Fruit fly (Drosophila melanogaster) whole organism, embryonic: ENCODE measurements around the gene Vps26.

Experiments used
- Aef1 ChIP-seq: fragments of 200-800 bp; sonication (Bioruptor generic); IDR thresholded peaks from 3 replicates; pipeline ENCODE4 v1.3.6; 2022; ENCODE audit warnings: missing biosample characterization, missing genetic modification characterization
- CG11085 ChIP-seq: fragments of 200-800 bp; sonication (Bioruptor generic); IDR thresholded peaks from 2 replicates; pipeline ENCODE4 v1.3.6; 2022; ENCODE audit warnings: missing biosample characterization, missing genetic modification characterization
- CG13424 ChIP-seq: fragments of 200-800 bp; sonication (Bioruptor generic); optimal IDR thresholded peaks from 2 replicates; lab custom pipeline; 2019; ENCODE audit warnings: missing biosample characterization, mild to moderate bottlenecking, missing genetic modification characterization, moderate library complexity
- CG13624 ChIP-seq: fragments of 200-800 bp; sonication (Bioruptor generic); optimal IDR thresholded peaks from 2 replicates; lab custom pipeline; 2016; ENCODE audit warnings: missing biosample characterization, missing genetic modification characterization
- CG13775 ChIP-seq: fragments of 200-800 bp; sonication (Bioruptor generic); optimal IDR thresholded peaks from 3 replicates; lab custom pipeline; 2017; ENCODE audit warnings: missing biosample characterization, mild to moderate bottlenecking, missing genetic modification characterization
- CG14441 ChIP-seq: fragments of 200-800 bp; sonication (Bioruptor generic); IDR thresholded peaks from 2 replicates; pipeline ENCODE4 v1.3.6; 2022; ENCODE audit warnings: missing biosample characterization, missing genetic modification characterization
- CG15514 ChIP-seq: fragments of 200-800 bp; sonication (Bioruptor generic); optimal IDR thresholded peaks from 3 replicates; lab custom pipeline; 2017; ENCODE audit warnings: missing biosample characterization, missing genetic modification characterization, mild to moderate bottlenecking, moderate library complexity, missing genetic modification reagents
- CG16779 ChIP-seq: fragments of 200-800 bp; sonication (Bioruptor generic); IDR thresholded peaks from 2 replicates; pipeline ENCODE4 v1.3.6; 2022; ENCODE audit warnings: missing biosample characterization, missing genetic modification characterization
- CG2116 ChIP-seq: fragments of 200-800 bp; sonication (Bioruptor generic); optimal IDR thresholded peaks from 3 replicates; lab custom pipeline; 2018; ENCODE audit warnings: missing biosample characterization, mild to moderate bottlenecking, missing genetic modification characterization
- CG30403 ChIP-seq: fragments of 200-800 bp; sonication (Bioruptor generic); optimal IDR thresholded peaks from 3 replicates; lab custom pipeline; 2016; ENCODE audit warnings: missing biosample characterization, missing genetic modification characterization
- CG32772 ChIP-seq: fragments of 200-800 bp; sonication (Bioruptor generic); IDR thresholded peaks from 2 replicates; pipeline ENCODE4 v1.3.6; 2022; ENCODE audit warnings: missing biosample characterization, missing genetic modification characterization
- CG3281 ChIP-seq: fragments of 200-800 bp; sonication (Bioruptor generic); optimal IDR thresholded peaks from 3 replicates; lab custom pipeline; 2017; ENCODE audit warnings: missing biosample characterization, mild to moderate bottlenecking, missing genetic modification characterization
- CG34422 ChIP-seq: fragments of 200-800 bp; sonication (Bioruptor generic); IDR thresholded peaks from 3 replicates; pipeline ENCODE4 v1.3.6; 2022; ENCODE audit warnings: missing biosample characterization, missing genetic modification characterization
- CG6175 ChIP-seq: fragments of 200-800 bp; sonication (Bioruptor generic); IDR thresholded peaks from 3 replicates; pipeline ENCODE4 v1.3.6; 2022; ENCODE audit warnings: missing biosample characterization, missing genetic modification characterization
- CG6813 ChIP-seq: fragments of 200-800 bp; sonication (Bioruptor generic); optimal IDR thresholded peaks from 2 replicates; lab custom pipeline; 2017; ENCODE audit warnings: missing biosample characterization, missing genetic modification characterization, mild to moderate bottlenecking, moderate library complexity, missing genetic modification reagents
- CG7928 ChIP-seq: fragments of 200-800 bp; sonication (Bioruptor generic); optimal IDR thresholded peaks from 2 replicates; lab custom pipeline; 2017; ENCODE audit warnings: missing biosample characterization, mild to moderate bottlenecking, missing genetic modification characterization
- CG8765 ChIP-seq: fragments of 200-800 bp; sonication (Bioruptor generic); IDR thresholded peaks from 2 replicates; pipeline ENCODE4 v1.3.6; 2022; ENCODE audit warnings: missing biosample characterization, missing genetic modification characterization
- CHES-1-like ChIP-seq: fragments of 200-800 bp; sonication (Bioruptor generic); optimal IDR thresholded peaks from 2 replicates; lab custom pipeline; 2016; ENCODE audit warnings: missing biosample characterization, missing genetic modification characterization
- Camta ChIP-seq: fragments of 200-800 bp; sonication (Bioruptor generic); optimal IDR thresholded peaks from 2 replicates; lab custom pipeline; 2016; ENCODE audit warnings: missing biosample characterization, missing genetic modification characterization
- D19A ChIP-seq: fragments of 200-800 bp; optimal IDR thresholded peaks from 3 replicates; lab custom pipeline; 2019; ENCODE audit warnings: missing biosample characterization, mild to moderate bottlenecking, missing genetic modification characterization, moderate library complexity
- Dip3 ChIP-seq: fragments of 200-800 bp; sonication (Bioruptor generic); optimal IDR thresholded peaks from 3 replicates; lab custom pipeline; 2016; ENCODE audit warnings: missing biosample characterization, missing genetic modification characterization
- Doc3 ChIP-seq: fragments of 200-800 bp; sonication (Bioruptor generic); IDR thresholded peaks from 3 replicates; pipeline ENCODE4 v1.3.6; 2022; ENCODE audit warnings: missing biosample characterization, missing genetic modification characterization; ENCODE audit not compliant: partially characterized antibody
- HHEX ChIP-seq: fragments of 200-800 bp; sonication (Bioruptor generic); optimal IDR thresholded peaks from 3 replicates; lab custom pipeline; 2017; ENCODE audit warnings: missing biosample characterization, mild to moderate bottlenecking, missing genetic modification characterization, missing genetic modification reagents
- HLH4C ChIP-seq: fragments of 200-800 bp; sonication (Bioruptor generic); IDR thresholded peaks from 3 replicates; pipeline ENCODE4 v1.3.6; 2022; ENCODE audit warnings: missing biosample characterization, missing genetic modification characterization; ENCODE audit not compliant: partially characterized antibody
- HLHmδ ChIP-seq: fragments of 200-800 bp; sonication (Bioruptor generic); optimal IDR thresholded peaks from 2 replicates; lab custom pipeline; 2018; ENCODE audit warnings: missing biosample characterization, mild to moderate bottlenecking, missing genetic modification characterization, moderate library complexity
- Hr39 ChIP-seq: fragments of >200 bp; optimal IDR thresholded peaks from 2 replicates; lab custom pipeline; 2017
- Hr78 ChIP-seq, 2 experiments: fragments of 200-800 bp in 1 of 2; fragments of >200 bp in 1 of 2; sonication (Bioruptor generic) in 1 of 2; optimal IDR thresholded peaks; 2 replicates each; lab custom pipeline; 2017 to 2019; ENCODE audit warnings: missing biosample characterization in 2 of 2, missing genetic modification characterization in 2 of 2, mild to moderate bottlenecking in 1 of 2, moderate library complexity in 1 of 2
- Nf-YB ChIP-seq: fragments of 200-800 bp; sonication (Bioruptor generic); optimal IDR thresholded peaks from 3 replicates; lab custom pipeline; 2019; ENCODE audit warnings: missing biosample characterization, mild to moderate bottlenecking, missing genetic modification characterization, moderate library complexity
- Sox102F ChIP-seq: fragments of 200-800 bp; sonication (Bioruptor generic); optimal IDR thresholded peaks from 2 replicates; lab custom pipeline; 2018; ENCODE audit warnings: missing biosample characterization, mild to moderate bottlenecking, missing genetic modification characterization, moderate library complexity
- Sry-β ChIP-seq: fragments of 200-800 bp; sonication (Bioruptor generic); optimal IDR thresholded peaks from 2 replicates; lab custom pipeline; 2018; ENCODE audit warnings: missing biosample characterization, mild to moderate bottlenecking, missing genetic modification characterization, moderate library complexity
- ac ChIP-seq: fragments of 200-800 bp; sonication (Bioruptor generic); optimal IDR thresholded peaks from 3 replicates; lab custom pipeline; 2017; ENCODE audit warnings: missing biosample characterization, mild to moderate bottlenecking, missing genetic modification characterization
- croc ChIP-seq: fragments of 200-800 bp; sonication (Bioruptor generic); conservative IDR thresholded peaks from 3 replicates; pipeline ENCODE4 v1.3.6; 2022; ENCODE audit warnings: missing biosample characterization, missing genetic modification characterization
- dmrt11E ChIP-seq: fragments of 200-800 bp; sonication (Bioruptor generic); optimal IDR thresholded peaks from 3 replicates; lab custom pipeline; 2018; ENCODE audit warnings: missing biosample characterization, mild to moderate bottlenecking, missing genetic modification characterization, moderate library complexity
- dmrt99B ChIP-seq: fragments of 200-800 bp; sonication (Bioruptor generic); optimal IDR thresholded peaks from 2 replicates; lab custom pipeline; 2018; ENCODE audit warnings: missing biosample characterization, mild to moderate bottlenecking, missing genetic modification characterization, moderate library complexity
- fd102C ChIP-seq: fragments of 200-800 bp; sonication (Bioruptor generic); optimal IDR thresholded peaks from 2 replicates; lab custom pipeline; 2018; ENCODE audit warnings: missing biosample characterization, mild to moderate bottlenecking, missing genetic modification characterization, moderate library complexity
- grau ChIP-seq: fragments of 200-800 bp; optimal IDR thresholded peaks from 3 replicates; lab custom pipeline; 2019; ENCODE audit warnings: missing biosample characterization, mild to moderate bottlenecking, missing genetic modification characterization, moderate library complexity
- gro ChIP-seq: fragments of 200-800 bp; sonication (Bioruptor generic); optimal IDR thresholded peaks from 2 replicates; lab custom pipeline; 2016; ENCODE audit warnings: missing biosample characterization, missing genetic modification characterization
- gsb-n ChIP-seq: fragments of 200-800 bp; sonication (Bioruptor generic); optimal IDR thresholded peaks from 3 replicates; lab custom pipeline; 2018; ENCODE audit warnings: missing biosample characterization, mild to moderate bottlenecking, missing genetic modification characterization
- jing ChIP-seq: fragments of 200-800 bp; sonication (Bioruptor generic); optimal IDR thresholded peaks from 2 replicates; lab custom pipeline; 2018; ENCODE audit warnings: missing biosample characterization, mild to moderate bottlenecking, missing genetic modification characterization
- klu ChIP-seq: fragments of 200-800 bp; sonication (Bioruptor generic); IDR thresholded peaks from 2 replicates; pipeline ENCODE4 v1.3.6; 2022; ENCODE audit warnings: missing biosample characterization, missing genetic modification characterization
- lilli ChIP-seq: fragments of 200-800 bp; sonication (Bioruptor generic); optimal IDR thresholded peaks from 3 replicates; lab custom pipeline; 2016; ENCODE audit warnings: missing biosample characterization, missing genetic modification characterization
- nau ChIP-seq: fragments of 200-800 bp; sonication (Bioruptor generic); optimal IDR thresholded peaks from 3 replicates; lab custom pipeline; 2017; ENCODE audit warnings: missing biosample characterization, mild to moderate bottlenecking, missing genetic modification characterization, missing genetic modification reagents
- p53 ChIP-seq: fragments of 200-800 bp; sonication (Bioruptor generic); optimal IDR thresholded peaks from 2 replicates; lab custom pipeline; 2016; ENCODE audit warnings: missing biosample characterization, missing genetic modification characterization
- pho ChIP-seq: fragments of 200-800 bp; sonication (Bioruptor generic); optimal IDR thresholded peaks from 2 replicates; lab custom pipeline; 2016; ENCODE audit warnings: missing biosample characterization, missing genetic modification characterization
- rib ChIP-seq: fragments of 200-800 bp; sonication (Bioruptor generic); IDR thresholded peaks from 2 replicates; pipeline ENCODE4 v1.3.6; 2022; ENCODE audit warnings: missing biosample characterization, missing genetic modification characterization
- run ChIP-seq: fragments of 200-800 bp; sonication (Bioruptor generic); optimal IDR thresholded peaks from 3 replicates; lab custom pipeline; 2018; ENCODE audit warnings: missing biosample characterization, mild to moderate bottlenecking, missing genetic modification characterization
- scrt ChIP-seq: fragments of 200-800 bp; sonication (Bioruptor generic); optimal IDR thresholded peaks from 2 replicates; lab custom pipeline; 2018; ENCODE audit warnings: missing biosample characterization, mild to moderate bottlenecking, missing genetic modification characterization, moderate library complexity
- sens ChIP-seq: fragments of 200-800 bp; sonication (Bioruptor generic); peaks from one replicate; lab custom pipeline; 2016; ENCODE audit warnings: missing biosample characterization, missing genetic modification characterization
- shn ChIP-seq: fragments of 200-800 bp; sonication (Bioruptor generic); optimal IDR thresholded peaks from 3 replicates; lab custom pipeline; 2016; ENCODE audit warnings: missing biosample characterization, missing genetic modification characterization
- ttk ChIP-seq: fragments of 200-800 bp; sonication (Bioruptor generic); IDR thresholded peaks from 2 replicates; pipeline ENCODE4 v2.1.2; 2022; ENCODE audit warnings: missing biosample characterization, missing genetic modification characterization
- wdn ChIP-seq: fragments of 200-800 bp; sonication (Bioruptor generic); IDR thresholded peaks from 2 replicates; pipeline ENCODE4 v1.3.6; 2022; ENCODE audit warnings: missing biosample characterization, missing genetic modification characterization

Gene Vps26

DNA sequence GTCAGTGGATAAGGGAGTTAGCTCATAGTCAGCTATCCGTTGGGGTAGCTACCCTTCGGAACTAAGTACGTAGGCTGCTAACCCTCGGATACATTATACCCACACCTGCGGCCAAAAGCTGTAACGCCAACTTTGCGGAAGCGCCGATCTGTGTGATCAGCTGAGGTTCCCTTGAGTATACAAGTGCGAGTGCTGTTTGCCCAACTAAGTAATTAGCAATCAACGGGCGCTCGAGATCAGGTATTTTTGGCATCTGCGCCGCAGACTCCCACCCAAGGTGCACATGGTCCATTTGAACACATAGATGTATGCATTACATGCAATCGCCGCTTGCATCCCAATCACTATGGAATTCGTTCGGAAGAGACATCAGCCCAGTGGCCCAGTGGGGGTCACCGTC is 19.6 kb upstream of the Vps26 start (continued):
- TF ChIP-seq jing (GFP tag; lab: Kevin White, UChicago) (no peak), Sry-β (GFP tag; lab: Kevin White, UChicago) (no peak), Doc3 (no peak), nau (peak; percentile 83), CG16779 (GFP tag; lab: Robert Waterston, UW) (peak; percentile 65; the same call in 1 of the 2 replicates), CG2116 (GFP tag; lab: Kevin White, UChicago) (peak; percentile 45), CG30403 (GFP tag; lab: Kevin White, UChicago) (peak; percentile 8), klu (peak; percentile 32; the same call in 1 of the 2 replicates), grau (peak; percentile 30), fd102C (GFP tag; lab: Kevin White, UChicago) (no peak), dmrt99B (tag; lab: Kevin White, UChicago) (peak; percentile 26), HLH4C (no peak), CG34422 (GFP tag; lab: Robert Waterston, UW) (no peak), ttk (GFP tag; lab: Robert Waterston, UW) (no peak), CG14441 (GFP tag; lab: Robert Waterston, UW) (peak; percentile 55; the same call in 1 of the 2 replicates), sens (GFP tag; lab: Kevin White, UChicago) (peak; percentile 88), wdn (GFP tag; lab: Robert Waterston, UW) (peak; percentile 60; the same call in 1 of the 2 replicates), CG7928 (GFP tag; lab: Kevin White, UChicago) (peak; percentile 53), pho (GFP tag; lab: Kevin White, UChicago) (peak; percentile 66), run (peak; percentile 17), lilli (GFP tag; lab: Kevin White, UChicago) (peak; percentile 43), Hr39 (lab: Kevin White, UChicago) (no peak), CG13624 (GFP tag; lab: Kevin White, UChicago) (peak; percentile 57), Aef1 (GFP tag; lab: Robert Waterston, UW) (no peak), CG3281 (GFP tag; lab: Kevin White, UChicago) (peak; percentile 86), scrt (GFP tag; lab: Kevin White, UChicago) (peak; percentile 68), shn (GFP tag; lab: Kevin White, UChicago) (peak; percentile 16), gsb-n (no peak), Nf-YB (GFP tag; lab: Kevin White, UChicago) (no peak), gro (GFP tag; lab: Kevin White, UChicago) (peak; percentile 80), Dip3 (GFP tag; lab: Kevin White, UChicago) (peak; percentile 16), CG11085 (GFP tag; lab: Robert Waterston, UW) (no peak), croc (GFP tag; lab: Robert Waterston, UW) (no peak), CG15514 (GFP tag; lab: Kevin White, UChicago) (peak; percentile 92), Camta (GFP tag; lab: Kevin White, UChicago) (peak; percentile 59), CG6813 (peak; percentile 92), Hr78 (GFP tag; optimal IDR thresholded peaks at IDR 0.05; lab: Kevin White, UChicago) (no peak), rib (GFP tag; lab: Robert Waterston, UW) (peak; percentile 80), Sox102F (GFP tag; lab: Kevin White, UChicago) (peak; percentile 14), ac (GFP tag; lab: Kevin White, UChicago) (no peak), CG6175 (peak; percentile 56; the same call in 1 of the 3 replicates), D19A (tag; lab: Kevin White, UChicago) (no peak), CG13775 (GFP tag; lab: Kevin White, UChicago) (peak; percentile 5), HHEX (GFP tag; lab: Kevin White, UChicago) (peak; percentile 87), dmrt11E (tag; lab: Kevin White, UChicago) (no peak), HLHmδ (no peak), CHES-1-like (peak; percentile 70), CG13424 (tag; lab: Kevin White, UChicago) (peak; percentile 24), CG32772 (GFP tag; lab: Robert Waterston, UW) (0 out of 2 replicates have a peak, but pooled peaks have one; percentile 21), CG8765 (GFP tag; lab: Robert Waterston, UW) (no peak), p53 (GFP tag; lab: Kevin White, UChicago) (peak; percentile 31)
